Worm (Caenorhabditis elegans): ENCODE data around the gene W01H2.2.
"Not testable (repeated sequence)": the region's sequence is repeated elsewhere in the genome, so short reads cannot be mapped to it uniquely, and the experiment has no call there.

Gene W01H2.2

DNA sequence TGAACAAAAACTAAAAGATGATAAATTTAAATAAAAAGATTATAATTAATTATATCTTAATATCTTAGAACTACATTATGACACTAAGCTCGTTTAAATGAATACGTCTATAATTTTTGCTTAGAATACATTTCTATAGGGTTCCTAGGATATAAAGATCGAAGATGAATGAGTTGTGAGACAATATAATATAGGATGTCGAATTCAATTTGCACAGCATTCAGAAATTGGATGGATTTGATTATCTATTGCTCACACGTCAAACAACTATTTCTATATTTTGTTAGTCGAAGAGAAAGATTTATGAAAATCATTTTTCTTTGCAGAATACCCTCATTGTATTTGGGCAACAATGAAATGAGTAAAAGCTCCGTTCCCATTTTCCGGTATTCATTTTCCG lies 20.7 kb upstream of the W01H2.2 start:
- no peak for TF ChIP-seq unc-62 (GFP tag; optimal IDR thresholded peaks at IDR 0.05)

DNA sequence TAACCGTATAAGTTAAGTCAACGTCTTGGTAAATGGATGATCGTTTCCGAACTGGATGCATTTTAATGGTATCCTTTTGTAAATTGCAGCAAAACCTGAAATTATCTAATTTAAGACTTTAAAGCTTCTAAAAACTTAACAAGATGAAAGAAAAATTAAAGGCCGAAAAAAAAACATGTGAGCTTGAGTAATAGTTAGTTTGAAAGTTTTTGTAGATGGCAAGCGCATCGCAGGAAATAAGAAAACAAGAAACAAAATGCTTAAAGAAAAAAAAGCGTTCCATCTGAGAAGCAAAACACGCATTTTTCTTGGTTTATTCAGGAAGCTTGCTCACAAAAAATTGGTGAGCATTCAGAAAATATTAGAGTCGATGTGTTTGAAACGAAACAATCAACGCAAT lies 17.5 kb upstream of the W01H2.2 start, which contains the start of gene rab-37:
rab-37 (minus strand) TSS at position 101 of the 400 bp plus-strand sequence.
- TF ChIP-seq unc-62 (GFP tag; optimal IDR thresholded peaks at IDR 0.05) = no peak

DNA sequence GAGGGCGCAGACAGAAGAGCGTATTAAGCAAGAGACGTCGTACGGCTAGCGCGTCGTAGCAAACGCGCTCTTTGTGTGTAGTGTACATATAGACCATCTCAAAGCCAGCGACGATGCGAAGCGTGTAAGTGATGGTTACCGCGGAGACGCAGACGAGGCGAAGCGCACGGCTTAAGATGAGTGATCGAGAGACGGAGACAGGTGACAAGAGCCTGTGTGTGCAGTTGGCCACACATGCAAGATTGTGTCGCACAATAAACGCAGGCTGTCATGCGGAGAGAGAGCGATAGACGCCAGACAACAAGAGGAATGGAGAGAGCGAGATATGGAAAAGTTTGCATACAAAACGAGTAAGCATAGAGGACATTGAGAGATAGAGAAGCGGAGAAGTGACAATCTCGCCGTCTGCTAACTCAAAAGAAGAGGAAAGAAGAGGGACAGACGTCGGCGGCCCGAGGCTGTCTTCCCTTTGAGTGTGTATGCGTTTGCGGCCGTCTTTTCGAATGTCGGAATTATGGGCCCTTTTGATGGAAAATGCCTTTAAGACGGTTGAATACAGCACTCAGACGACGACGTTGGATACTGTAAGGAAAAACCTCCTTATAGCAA lies 4.6 kb upstream of the W01H2.2 start:
- TF ChIP-seq unc-62 (GFP tag; optimal IDR thresholded peaks at IDR 0.05) = no peak

DNA sequence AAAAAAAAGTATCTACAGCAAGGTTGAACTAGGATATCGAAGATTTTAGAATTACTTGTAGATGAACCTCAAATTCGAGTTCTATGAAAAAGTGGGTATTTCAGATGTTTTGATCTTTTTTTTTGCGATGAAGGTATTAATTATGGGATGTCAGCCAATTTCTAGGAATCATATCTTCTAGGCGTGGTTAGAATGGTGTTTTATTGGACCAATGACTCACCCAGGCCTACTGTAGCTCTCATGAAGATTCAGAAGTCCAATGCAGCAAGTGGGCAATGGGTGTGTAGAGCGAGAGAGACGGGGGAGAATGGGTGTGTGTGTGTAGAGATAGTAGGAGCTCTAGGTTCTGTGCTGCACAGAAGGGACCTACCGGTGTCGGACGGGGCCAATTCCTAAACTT lies 3.9 kb upstream of the W01H2.2 start:
- TF ChIP-seq unc-62 (GFP tag; optimal IDR thresholded peaks at IDR 0.05) = no peak

DNA sequence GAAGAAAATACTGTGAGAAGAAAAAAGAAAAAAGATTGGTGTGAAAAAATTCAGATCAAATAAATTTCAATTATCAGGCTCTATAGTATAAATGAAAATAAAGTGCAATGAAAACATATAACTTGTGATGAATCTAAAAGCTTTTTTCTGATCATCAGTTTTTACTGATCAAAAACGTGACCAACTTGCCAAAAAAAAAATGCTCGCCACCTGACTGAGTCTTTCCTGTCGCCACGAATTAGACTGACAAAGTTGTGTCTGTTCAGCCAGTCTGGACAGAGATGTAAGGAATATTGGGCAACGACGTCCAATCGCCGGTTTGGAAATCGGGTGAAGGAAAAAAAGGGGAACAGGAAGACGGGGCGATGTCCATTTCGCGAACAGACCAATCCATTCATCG lies 1.2 kb upstream of the W01H2.2 start:
- no peak for TF ChIP-seq unc-62 (GFP tag; optimal IDR thresholded peaks at IDR 0.05)

DNA sequence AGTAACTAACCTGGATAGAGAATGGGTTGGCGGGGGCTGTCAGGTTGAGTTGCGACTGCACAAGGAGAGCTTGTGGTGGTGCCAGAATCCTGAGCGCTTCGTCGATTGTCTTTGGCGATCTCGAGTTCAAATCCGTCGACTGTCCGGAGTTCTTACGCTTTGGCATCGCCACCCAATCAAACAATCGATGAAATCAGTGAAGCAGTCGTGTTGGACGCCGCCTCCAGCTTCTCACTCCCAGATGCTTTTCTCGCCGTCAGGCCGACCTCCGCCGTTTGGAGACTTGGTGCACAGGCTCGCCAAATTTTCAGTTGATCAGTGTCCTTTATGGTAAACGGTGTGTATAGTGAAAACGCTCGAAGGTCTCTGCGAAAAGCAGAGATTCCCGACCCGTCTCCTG lies 1.4 kb downstream of the W01H2.2 start, which contains the start of the genes F20B6.10 and hpk-1:
F20B6.10 (minus strand) TSS at position 303 of the 400 bp plus-strand sequence.
hpk-1 (minus strand) TSS at position 397 of the 400 bp plus-strand sequence.
- no peak for TF ChIP-seq unc-62 (GFP tag; optimal IDR thresholded peaks at IDR 0.05)

DNA sequence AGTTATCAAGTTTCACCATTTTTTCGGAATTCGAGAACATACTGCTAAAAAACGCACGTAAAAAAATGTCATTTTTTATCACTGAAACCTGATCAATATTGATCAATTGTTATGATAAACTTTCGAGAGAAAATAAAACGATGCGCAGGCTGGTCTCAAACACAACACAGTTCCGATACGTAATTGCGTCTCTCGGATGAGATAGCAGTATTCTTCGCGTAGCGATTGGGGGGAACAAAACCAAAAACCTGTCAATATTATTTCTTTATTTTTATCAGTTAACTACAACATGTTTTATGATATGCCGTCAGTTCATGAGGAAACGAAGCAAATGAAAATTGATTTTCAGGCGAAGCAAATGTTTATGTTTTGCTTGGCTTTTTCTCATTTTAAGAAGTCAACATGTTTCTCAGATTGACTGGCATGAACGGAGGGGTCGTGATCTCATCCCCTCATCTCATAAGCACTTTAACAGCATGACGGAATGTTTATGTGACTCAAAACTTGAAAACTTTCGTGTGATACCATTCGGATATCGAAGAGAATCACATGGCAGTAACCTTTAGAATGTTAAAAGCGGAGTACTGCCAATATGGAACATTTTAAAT lies 2.7 kb downstream of the W01H2.2 start:
- TF ChIP-seq unc-62 (GFP tag; optimal IDR thresholded peaks at IDR 0.05) = no peak

DNA sequence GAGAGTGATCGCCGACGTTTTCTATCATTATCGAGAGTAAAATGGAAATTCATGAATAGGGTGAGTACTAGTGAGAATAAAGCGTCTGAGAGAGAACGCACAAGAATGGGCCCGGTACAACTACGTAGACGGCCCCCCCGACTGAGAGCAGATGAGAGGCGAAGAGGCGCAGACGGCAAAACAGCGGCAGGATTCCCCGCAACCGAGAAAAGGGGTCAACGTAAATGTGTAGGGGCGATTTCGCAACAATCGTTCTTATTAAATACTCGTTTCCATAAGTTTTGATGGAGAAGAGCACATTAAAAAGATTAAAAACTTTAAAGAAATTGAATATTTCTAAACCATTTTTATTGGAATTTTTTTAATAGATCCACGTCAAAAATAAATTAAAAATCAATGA lies 3.6 kb downstream of the W01H2.2 start:
- TF ChIP-seq unc-62 (GFP tag; optimal IDR thresholded peaks at IDR 0.05) = no peak

DNA sequence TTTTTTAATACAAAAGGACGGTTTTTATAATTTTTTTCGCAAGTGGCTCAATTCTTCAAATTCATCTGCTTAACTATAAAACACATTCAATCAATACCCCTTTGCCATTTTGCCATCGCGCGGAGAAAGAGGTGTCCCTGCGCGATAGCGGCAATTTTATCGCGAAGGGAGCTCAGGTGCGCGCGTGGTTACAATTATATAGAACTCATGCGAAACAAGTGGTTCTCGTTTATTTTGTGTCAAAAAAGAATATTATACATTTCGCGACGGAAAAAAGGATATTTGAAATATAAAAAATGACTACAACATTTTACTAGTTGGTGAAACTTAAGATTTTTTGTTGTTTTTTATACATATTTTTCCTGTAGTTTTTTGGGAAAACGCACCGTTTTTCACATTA lies 9.1 kb downstream of the W01H2.2 start:
- TF ChIP-seq unc-62 (GFP tag; optimal IDR thresholded peaks at IDR 0.05) = peak; percentile 62

DNA sequence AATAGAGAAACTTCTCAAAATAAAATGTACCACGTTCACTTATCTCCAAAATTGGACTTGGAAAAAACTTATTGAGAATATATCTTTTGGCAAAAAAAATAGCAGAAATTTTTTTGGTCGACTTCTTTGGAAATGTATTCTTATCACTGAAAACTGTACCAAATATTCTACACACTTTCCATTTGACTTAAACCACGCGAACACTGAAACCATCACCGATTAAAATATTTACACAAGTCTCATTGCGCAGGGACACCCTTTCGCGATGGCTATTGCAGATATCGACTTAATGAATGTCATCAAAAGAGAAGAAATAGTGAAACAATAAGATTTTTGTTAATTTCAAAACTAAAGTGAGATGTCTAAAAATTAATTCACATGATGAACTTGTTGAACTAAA lies 9.8 kb downstream of the W01H2.2 start:
- TF ChIP-seq unc-62 (GFP tag; optimal IDR thresholded peaks at IDR 0.05) = no peak

DNA sequence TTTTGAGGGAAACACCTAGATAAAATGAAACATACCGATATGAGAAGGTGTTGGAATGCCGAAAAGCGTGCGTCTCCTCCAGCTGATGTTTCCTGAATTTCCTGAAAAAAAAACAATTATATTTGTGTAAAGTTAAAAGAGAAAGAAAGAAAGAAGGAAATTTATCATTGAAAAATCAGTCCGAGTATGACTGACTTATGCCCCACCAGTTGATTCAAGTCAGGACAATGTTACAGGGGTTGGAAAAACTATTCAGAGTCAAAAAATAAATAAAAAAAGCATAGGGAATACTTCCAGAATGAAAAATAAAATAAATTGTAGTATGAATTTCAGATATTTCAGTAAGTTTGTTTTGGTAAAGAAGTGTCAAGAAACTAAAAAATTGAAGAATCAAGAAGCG lies 10.9 kb downstream of the W01H2.2 start, which contains the start of gene F20B6.9:
F20B6.9 (minus strand) TSS at position 101 of the 400 bp plus-strand sequence.
- TF ChIP-seq unc-62 (GFP tag; optimal IDR thresholded peaks at IDR 0.05) = not testable (repeated sequence)

DNA sequence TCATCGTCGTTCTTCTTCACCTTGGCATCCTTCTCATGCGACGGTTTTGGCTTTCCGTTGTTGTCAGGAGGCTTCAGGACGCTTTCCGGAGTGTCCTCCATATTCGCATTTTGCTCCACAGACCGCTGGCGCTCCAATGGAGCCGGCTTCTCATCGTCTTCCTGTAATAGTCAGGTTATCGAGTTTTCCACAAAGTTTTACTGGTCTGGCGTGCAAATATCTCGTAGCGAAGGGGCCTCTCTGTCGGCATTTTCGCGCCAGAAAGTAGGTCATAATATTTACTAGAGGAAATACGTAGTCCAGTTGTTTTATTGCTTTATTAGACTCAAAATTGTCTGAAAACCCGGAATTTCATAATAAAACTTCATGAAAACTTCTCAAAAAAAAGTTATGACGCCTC lies 16.1 kb downstream of the W01H2.2 start, which contains the start of gene F20B6.6:
F20B6.6 (minus strand) TSS at position 101 of the 400 bp plus-strand sequence.
- not testable (repeated sequence) for TF ChIP-seq unc-62 (GFP tag; optimal IDR thresholded peaks at IDR 0.05)

DNA sequence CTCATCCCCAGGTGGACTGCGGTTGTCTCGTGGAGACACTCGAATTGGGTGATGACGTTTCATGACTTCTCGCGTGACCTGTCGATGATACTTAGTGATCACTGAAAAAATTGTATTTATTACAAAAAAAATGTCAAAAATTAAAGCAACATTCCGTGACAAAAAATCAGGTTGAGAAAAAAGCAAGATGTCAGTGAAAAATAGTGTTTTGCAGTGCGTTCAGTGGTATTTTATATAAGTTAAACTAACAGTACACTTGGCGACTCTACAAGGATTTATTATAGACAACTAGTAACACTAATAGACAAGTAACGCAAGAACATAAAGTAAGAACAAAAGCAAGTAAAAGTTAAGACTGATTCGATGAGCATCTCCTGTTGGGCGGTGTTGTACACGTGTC lies 18.4 kb downstream of the W01H2.2 start, which contains the start of gene F20B6.5:
F20B6.5 (minus strand) TSS at position 101 of the 400 bp plus-strand sequence.
- TF ChIP-seq unc-62 (GFP tag; optimal IDR thresholded peaks at IDR 0.05) = not testable (repeated sequence)

DNA sequence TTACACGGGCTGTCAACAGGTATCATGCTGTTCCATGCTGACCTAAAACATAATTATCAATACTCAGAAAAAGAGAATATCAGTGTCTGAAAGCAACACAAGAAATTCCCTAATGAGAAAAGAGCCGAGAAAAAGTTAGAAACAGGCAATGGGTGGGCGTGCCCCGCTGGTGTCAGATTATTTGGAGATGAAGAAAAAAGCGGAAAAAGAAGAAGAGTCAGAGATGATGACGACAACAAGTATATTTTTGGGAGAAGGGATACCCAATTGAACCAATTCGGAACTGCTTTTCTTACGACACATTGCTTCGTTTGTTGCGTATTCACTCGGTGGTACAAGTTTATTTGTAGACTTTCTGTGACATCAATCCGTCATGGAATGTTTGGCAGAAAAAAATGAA lies 21.8 kb downstream of the W01H2.2 start, which contains the start of gene F20B6.4:
F20B6.4 (minus strand) TSS at position 101 of the 400 bp plus-strand sequence.
- no peak for TF ChIP-seq unc-62 (GFP tag; optimal IDR thresholded peaks at IDR 0.05)

DNA sequence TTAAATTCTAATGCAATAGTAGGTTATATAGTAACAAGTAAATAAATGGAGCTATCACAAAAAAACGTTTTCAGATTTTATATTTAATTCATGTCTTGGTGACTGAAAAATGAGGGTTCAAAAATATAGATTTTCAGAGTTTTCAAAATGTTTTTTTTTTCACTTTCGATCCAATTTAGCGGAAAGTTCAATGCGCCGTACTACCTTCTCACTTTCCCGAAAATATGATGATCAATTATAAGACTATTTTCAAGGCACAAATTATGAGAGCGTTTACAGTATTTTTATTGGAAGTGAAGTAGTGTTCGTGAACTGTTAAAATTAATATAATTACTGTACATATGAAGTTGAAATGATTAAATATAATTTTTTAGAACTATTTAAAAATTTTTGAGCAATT lies 25.2 kb downstream of the W01H2.2 start:
- no peak for TF ChIP-seq unc-62 (GFP tag; optimal IDR thresholded peaks at IDR 0.05)

DNA sequence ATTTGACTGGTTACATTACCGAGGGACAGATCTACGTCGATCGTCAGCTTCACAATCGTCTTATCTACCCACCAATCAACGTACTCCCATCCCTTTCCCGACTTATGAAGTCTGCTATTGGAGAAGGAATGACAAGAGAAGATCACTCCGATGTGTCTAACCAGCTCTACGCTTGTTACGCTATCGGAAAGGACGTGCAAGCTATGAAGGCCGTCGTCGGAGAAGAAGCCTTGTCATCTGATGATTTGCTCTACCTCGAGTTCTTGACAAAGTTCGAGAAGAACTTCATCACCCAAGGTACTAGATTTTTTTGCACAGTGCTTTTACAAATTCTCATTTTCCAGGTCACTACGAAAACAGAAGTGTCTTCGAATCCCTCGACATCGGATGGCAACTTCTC lies 26.0 kb downstream of the W01H2.2 start:
- TF ChIP-seq unc-62 (GFP tag; optimal IDR thresholded peaks at IDR 0.05) = no peak

DNA sequence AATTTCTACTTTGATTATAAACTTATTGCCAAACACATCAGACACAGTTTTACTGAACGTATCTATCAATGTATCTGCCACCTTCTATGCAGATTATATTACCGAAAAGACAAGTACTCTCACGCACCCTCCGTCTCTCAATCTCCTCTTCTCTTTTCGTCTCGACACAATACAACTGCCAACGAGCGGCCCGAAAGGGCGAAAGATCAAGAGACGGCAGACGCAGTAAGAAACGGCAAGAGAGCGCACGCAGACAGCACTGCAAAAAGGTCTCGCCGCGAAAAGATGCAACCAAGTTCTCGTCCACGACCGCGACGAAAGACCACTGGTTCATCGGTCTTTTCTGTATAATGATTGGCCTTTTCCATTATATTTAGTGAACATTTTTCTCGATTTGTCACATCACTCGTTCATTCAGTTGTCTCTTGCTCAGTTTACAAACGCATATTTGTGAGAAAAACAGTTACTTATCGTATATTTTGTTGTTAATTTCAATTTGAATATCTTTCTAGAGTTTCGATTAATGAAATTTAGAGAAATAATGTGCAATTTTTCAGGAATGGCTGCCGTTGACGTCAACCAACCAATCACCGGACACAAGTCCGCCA lies 27.6 kb downstream of the W01H2.2 start, which contains the start of gene vha-12:
vha-12 (plus strand) TSS at position 558 of the 608 bp plus-strand sequence.
- no peak for TF ChIP-seq unc-62 (GFP tag; optimal IDR thresholded peaks at IDR 0.05)
